Worm (Caenorhabditis elegans) whole organism, L1 larva: ENCODE measurements around the gene szy-20.

Source experiments
- C04F5.9 ChIP-seq: sonication (generic microtip); optimal IDR thresholded peaks from 2 replicates; lab custom pipeline; 2016; ENCODE audit warnings: missing genetic modification characterization, missing compliant biosample characterization
- C34B4.2 ChIP-seq: sonication (generic microtip); optimal IDR thresholded peaks from 2 replicates; lab custom pipeline; 2017; ENCODE audit warnings: mild to moderate bottlenecking, missing genetic modification characterization, missing compliant biosample characterization
- Y116A8C.19 ChIP-seq: sonication (generic microtip); optimal IDR thresholded peaks from 2 replicates; lab custom pipeline; 2016; ENCODE audit warnings: missing compliant biosample characterization, missing genetic modification characterization, borderline replicate concordance
- alr-1 ChIP-seq: fragments of 200-800 bp; sonication (Bioruptor generic); optimal IDR thresholded peaks from 2 replicates; lab custom pipeline; 2018; ENCODE audit warnings: borderline replicate concordance, mild to moderate bottlenecking, missing genetic modification characterization, missing compliant biosample characterization
- aly-2 ChIP-seq: fragments of 150-350 bp; optimal IDR thresholded peaks from 2 replicates; lab custom pipeline; 2014; ENCODE audit warnings: missing biosample characterization, missing genetic modification characterization
- blmp-1 ChIP-seq: fragments of 150-350 bp; optimal IDR thresholded peaks from 2 replicates; lab custom pipeline; 2014; ENCODE audit warnings: missing biosample characterization, missing genetic modification characterization
- ceh-8 ChIP-seq: fragments of 200-800 bp; sonication (Bioruptor generic); optimal IDR thresholded peaks from 2 replicates; lab custom pipeline; 2018; ENCODE audit warnings: mild to moderate bottlenecking, missing genetic modification characterization, moderate library complexity, missing compliant biosample characterization
- ceh-82 ChIP-seq, 3 experiments: fragments of 150-350 bp in 1 of 3; sonication (generic microtip) in 2 of 3; optimal IDR thresholded peaks; 2 replicates each; lab custom pipeline; 2014 to 2017; ENCODE audit warnings: missing biosample characterization in 3 of 3, missing genetic modification characterization in 3 of 3
- ces-1 ChIP-seq: fragments of 150-350 bp; optimal IDR thresholded peaks from 2 replicates; lab custom pipeline; 2014; ENCODE audit warnings: missing biosample characterization, missing genetic modification reagents, missing genetic modification characterization
- dpl-1 ChIP-seq, 3 experiments: fragments of 150-350 bp in 2 of 3; sonication (generic microtip) in 1 of 3; optimal IDR thresholded peaks; 2 replicates each; lab custom pipeline; 2014 to 2017; ENCODE audit warnings: missing biosample characterization in 3 of 3, missing genetic modification characterization in 3 of 3, missing genetic modification reagents in 3 of 3
- dsc-1 ChIP-seq: sonication (generic microtip); optimal IDR thresholded peaks from 2 replicates; lab custom pipeline; 2016; ENCODE audit warnings: mild to moderate bottlenecking, missing genetic modification characterization, missing compliant biosample characterization
- efl-1 ChIP-seq, 4 experiments: fragments of 150-350 bp; optimal IDR thresholded peaks in 3 of 4; peaks in 1 of 4; 1 replicate in 1 of 4; 2 replicates in 3 of 4; lab custom pipeline; 2014; ENCODE audit warnings: missing biosample characterization in 2 of 4, missing genetic modification characterization in 2 of 4, missing genetic modification reagents in 2 of 4
- efl-3 ChIP-seq: fragments of 200-800 bp; sonication (Bioruptor generic); optimal IDR thresholded peaks from 2 replicates; lab custom pipeline; 2018; ENCODE audit warnings: mild to moderate bottlenecking, missing genetic modification characterization, missing compliant biosample characterization
- egl-13 ChIP-seq: sonication (generic microtip); optimal IDR thresholded peaks from 2 replicates; lab custom pipeline; 2016; ENCODE audit warnings: missing genotype, missing genetic modification reagents, missing genetic modification characterization, missing compliant biosample characterization
- egl-27 ChIP-seq, 2 experiments: fragments of 150-350 bp in 1 of 2; sonication (generic microtip); optimal IDR thresholded peaks; 3 replicates each; lab custom pipeline; 2017 to 2018; ENCODE audit warnings: missing biosample characterization in 2 of 2, missing genetic modification characterization in 2 of 2, missing genetic modification reagents in 2 of 2
- elt-2 ChIP-seq: sonication (generic microtip); optimal IDR thresholded peaks from 2 replicates; lab custom pipeline; 2016; ENCODE audit warnings: missing genetic modification characterization, mild to moderate bottlenecking, inconsistent platforms, missing compliant biosample characterization, missing genetic modification reagents
- fkh-10 ChIP-seq: sonication (generic microtip); optimal IDR thresholded peaks from 2 replicates; lab custom pipeline; 2017; ENCODE audit warnings: missing biosample characterization, missing genetic modification reagents, missing genetic modification characterization
- fkh-4 ChIP-seq: sonication (generic microtip); optimal IDR thresholded peaks from 2 replicates; lab custom pipeline; 2016; ENCODE audit warnings: missing compliant biosample characterization, missing genetic modification characterization, borderline replicate concordance
- fkh-8 ChIP-seq: sonication (generic microtip); optimal IDR thresholded peaks from 2 replicates; lab custom pipeline; 2016; ENCODE audit warnings: mild to moderate bottlenecking, missing genetic modification characterization, missing compliant biosample characterization
- hlh-17 ChIP-seq: fragments of 200-800 bp; sonication (Bioruptor generic); optimal IDR thresholded peaks from 2 replicates; lab custom pipeline; 2018; ENCODE audit warnings: missing genetic modification characterization, mild to moderate bottlenecking, missing compliant biosample characterization, moderate library complexity, borderline replicate concordance
- hpl-2 ChIP-seq: fragments of 150-350 bp; optimal IDR thresholded peaks from 2 replicates; lab custom pipeline; 2014; ENCODE audit warnings: missing biosample characterization, missing genetic modification reagents, missing genetic modification characterization
- irx-1 ChIP-seq: sonication (generic microtip); optimal IDR thresholded peaks from 2 replicates; lab custom pipeline; 2016; ENCODE audit warnings: missing genetic modification characterization, missing compliant biosample characterization
- isw-1 ChIP-seq: fragments of 200-800 bp; sonication (Bioruptor generic); IDR thresholded peaks from 2 replicates; pipeline ENCODE4 v1.3.6; 2022; ENCODE audit warnings: missing genetic modification characterization, missing compliant biosample characterization
- jun-1 ChIP-seq: fragments of 150-350 bp; optimal IDR thresholded peaks from 2 replicates; lab custom pipeline; 2014; ENCODE audit warnings: missing biosample characterization, missing genetic modification reagents, missing genetic modification characterization
- lin-15B ChIP-seq: fragments of 150-350 bp; sonication (generic microtip); optimal IDR thresholded peaks from 3 replicates; lab custom pipeline; 2014; ENCODE audit warnings: missing biosample characterization, missing genetic modification characterization
- mep-1 ChIP-seq: fragments of 150-350 bp; optimal IDR thresholded peaks from 2 replicates; lab custom pipeline; 2014; ENCODE audit warnings: missing biosample characterization, missing genetic modification characterization
- nhr-11 ChIP-seq: fragments of 150-350 bp; optimal IDR thresholded peaks from 2 replicates; lab custom pipeline; 2014; ENCODE audit warnings: missing biosample characterization, missing genetic modification characterization
- nhr-12 ChIP-seq: sonication (generic microtip); optimal IDR thresholded peaks from 2 replicates; lab custom pipeline; 2017; ENCODE audit warnings: missing biosample characterization, missing genetic modification characterization
- nhr-19 ChIP-seq: fragments of 200-800 bp; sonication (Bioruptor generic); conservative IDR thresholded peaks from 2 replicates; pipeline ENCODE4 v1.3.6; 2022; ENCODE audit warnings: missing genetic modification characterization, missing compliant biosample characterization
- nhr-20 ChIP-seq: sonication (generic microtip); optimal IDR thresholded peaks from 2 replicates; lab custom pipeline; 2016; ENCODE audit warnings: mild to moderate bottlenecking, missing genetic modification characterization, missing compliant biosample characterization
- nhr-237 ChIP-seq: fragments of 150-350 bp; optimal IDR thresholded peaks from 2 replicates; lab custom pipeline; 2014; ENCODE audit warnings: missing biosample characterization, missing genetic modification characterization
- nhr-47 ChIP-seq: sonication (generic microtip); optimal IDR thresholded peaks from 2 replicates; lab custom pipeline; 2016; ENCODE audit warnings: mild to moderate bottlenecking, missing genetic modification characterization, moderate library complexity, missing compliant biosample characterization
- nhr-71 ChIP-seq: sonication (generic microtip); optimal IDR thresholded peaks from 2 replicates; lab custom pipeline; 2016; ENCODE audit warnings: mild to moderate bottlenecking, missing genetic modification characterization, moderate library complexity, missing compliant biosample characterization
- nhr-76 ChIP-seq: sonication (generic microtip); optimal IDR thresholded peaks from 2 replicates; lab custom pipeline; 2017; ENCODE audit warnings: missing biosample characterization, missing genetic modification characterization
- nhr-84 ChIP-seq: sonication (generic microtip); optimal IDR thresholded peaks from 2 replicates; lab custom pipeline; 2017; ENCODE audit warnings: missing biosample characterization, missing genetic modification characterization
- nhr-85 ChIP-seq: sonication (generic microtip); peaks from one replicate; lab custom pipeline; 2016; ENCODE audit warnings: missing genetic modification characterization, inconsistent platforms, missing compliant biosample characterization
- nhr-90 ChIP-seq: sonication (generic microtip); optimal IDR thresholded peaks from 2 replicates; lab custom pipeline; 2016; ENCODE audit warnings: mild to moderate bottlenecking, missing genetic modification characterization, missing compliant biosample characterization; ENCODE audit not compliant: poor library complexity
- snu-23 ChIP-seq: sonication (generic microtip); optimal IDR thresholded peaks from 2 replicates; lab custom pipeline; 2016; ENCODE audit warnings: missing genetic modification characterization, missing compliant biosample characterization
- sox-4 ChIP-seq: sonication (generic microtip); optimal IDR thresholded peaks from 2 replicates; lab custom pipeline; 2016; ENCODE audit warnings: missing genetic modification characterization, missing compliant biosample characterization
- sptf-1 ChIP-seq: fragments of 150-350 bp; optimal IDR thresholded peaks from 2 replicates; lab custom pipeline; 2014; ENCODE audit warnings: missing biosample characterization, missing genetic modification characterization
- swsn-7 ChIP-seq: sonication (generic microtip); optimal IDR thresholded peaks from 2 replicates; lab custom pipeline; 2016; ENCODE audit warnings: missing genetic modification characterization, missing compliant biosample characterization
- tbx-2 ChIP-seq: sonication (generic microtip); optimal IDR thresholded peaks from 2 replicates; lab custom pipeline; 2016; ENCODE audit warnings: missing genetic modification characterization, missing compliant biosample characterization
- unc-98 ChIP-seq: fragments of 200-800 bp; sonication (Bioruptor generic); IDR thresholded peaks from 2 replicates; pipeline ENCODE4 v1.3.6; 2022; ENCODE audit warnings: missing genetic modification characterization, missing compliant biosample characterization
- vab-15 ChIP-seq: sonication (generic microtip); optimal IDR thresholded peaks from 2 replicates; lab custom pipeline; 2017; ENCODE audit warnings: missing genotype, mild to moderate bottlenecking, missing genetic modification characterization, missing compliant biosample characterization
- zip-4 ChIP-seq: fragments of 200-800 bp; sonication (Bioruptor generic); optimal IDR thresholded peaks from 2 replicates; lab custom pipeline; 2018; ENCODE audit warnings: mild to moderate bottlenecking, missing genetic modification characterization, moderate library complexity, missing compliant biosample characterization
- ztf-11 ChIP-seq, 2 experiments: sonication (generic microtip); optimal IDR thresholded peaks; 2 replicates each; lab custom pipeline; 2016 to 2017; ENCODE audit warnings: missing genetic modification characterization in 2 of 2, missing biosample characterization in 1 of 2, missing compliant biosample characterization in 1 of 2

Gene szy-20

DNA sequence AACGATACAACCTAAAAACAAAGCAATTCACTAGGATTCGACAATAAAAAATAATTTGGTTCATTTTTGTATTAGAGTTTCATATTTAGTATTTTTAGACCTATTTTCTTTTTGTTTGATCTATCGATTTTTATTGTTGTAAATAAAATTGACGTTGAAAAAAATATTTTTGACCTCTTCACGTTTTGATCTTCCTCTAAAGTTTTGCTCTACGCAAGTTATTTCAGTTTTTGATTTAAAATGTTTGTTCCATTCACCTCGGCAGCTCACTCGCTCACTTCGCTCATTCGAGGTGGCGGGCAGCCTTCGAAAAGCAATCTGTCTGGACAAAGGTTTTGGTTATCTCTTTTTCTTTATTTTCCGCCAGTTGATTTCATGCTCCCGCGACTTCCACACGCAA is 38.4 kb downstream of the szy-20 start, which contains the start of gene enol-1:
Gene enol-1 (plus strand): TSS at position 235 of the 400 bp plus-strand sequence.
- TF ChIP-seq snu-23 (GFP tag; lab: Kevin White, UChicago) (no peak), unc-98 (GFP tag; lab: Robert Waterston, UW) (no peak)

DNA sequence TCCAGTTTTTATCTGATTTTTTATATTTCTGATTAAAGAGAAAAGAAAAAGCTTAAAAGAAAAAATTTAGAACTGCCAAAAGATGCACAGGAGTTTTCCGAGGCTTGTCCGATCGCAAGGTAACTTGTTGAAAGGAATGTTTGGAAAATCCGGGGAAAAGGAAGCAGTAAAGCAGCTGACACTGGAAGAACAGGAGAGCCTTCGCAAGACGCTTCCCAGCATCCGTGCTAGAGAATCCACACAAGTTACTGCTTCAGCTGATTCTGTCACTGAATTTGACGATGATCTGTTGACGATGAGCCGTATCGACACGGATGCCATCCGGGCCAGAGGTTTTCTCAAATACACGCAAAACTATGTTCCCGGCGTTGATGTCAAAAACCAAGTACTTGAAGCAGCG is 39.4 kb downstream of the szy-20 start, which contains the start of gene mrpl-50:
Gene mrpl-50 (plus strand): TSS at position 71 of the 400 bp plus-strand sequence.
- TF ChIP-seq tbx-2 (tag; lab: Kevin White, UChicago) (no peak), dpl-1 (GFP tag; optimal IDR thresholded peaks at IDR 0.05; lab: Kevin White, UChicago) (no peak), fkh-4 (tag; lab: Kevin White, UChicago) (no peak), aly-2 (tag; lab: Kevin White, UChicago) (no peak), nhr-90 (tag; lab: Kevin White, UChicago) (no peak), dsc-1 (peak; percentile 6), efl-1 (optimal IDR thresholded peaks at IDR 0.05; lab: Kevin White, UChicago) (no peak), efl-1 (GFP tag; optimal IDR thresholded peaks at IDR 0.05 in 1 of 2; lab: Kevin White, UChicago) (peak in 1 of 2 experiments; percentile 78)

DNA sequence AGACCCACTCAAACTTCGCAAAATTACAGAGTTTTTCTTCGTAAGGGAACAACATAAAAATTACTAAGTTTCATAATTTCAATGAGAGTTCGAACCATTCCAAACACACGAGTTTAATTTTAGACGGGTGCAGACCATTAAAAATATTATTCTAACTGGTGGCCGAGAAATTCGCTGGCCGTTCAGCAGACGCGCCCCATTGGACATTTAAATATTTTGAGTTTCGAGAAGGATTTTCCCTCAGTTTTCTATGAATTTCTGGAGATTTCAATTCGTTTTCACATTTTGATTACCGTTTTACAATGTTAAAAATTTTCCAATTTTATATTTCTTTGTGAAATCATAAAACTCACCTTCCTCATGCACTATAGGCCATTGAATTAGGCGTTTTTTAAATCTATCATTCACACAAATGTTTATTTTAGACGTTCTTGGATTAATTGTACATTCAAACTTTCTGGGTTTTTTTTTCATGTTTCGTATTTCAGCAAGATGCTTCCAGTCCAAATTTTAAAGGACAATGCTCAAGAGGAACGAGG is 41.8 kb downstream of the szy-20 start, which contains the start of gene cct-2:
Gene cct-2 (plus strand): TSS at position 489 of the 539 bp plus-strand sequence.
- peak; percentile 28 for TF ChIP-seq nhr-90 (tag; lab: Kevin White, UChicago)
- no peak for TF ChIP-seq nhr-76 (tag; lab: Kevin White, UChicago)
- peak; percentile 50 for TF ChIP-seq lin-15B
- TF ChIP-seq zip-4 (GFP tag; lab: Kevin White, UChicago), result no peak
- peak; percentile 38 for TF ChIP-seq nhr-47 (tag; lab: Kevin White, UChicago)
- no peak for TF ChIP-seq fkh-10 (GFP tag; lab: Kevin White, UChicago)
- TF ChIP-seq efl-1 (optimal IDR thresholded peaks at IDR 0.05; lab: Kevin White, UChicago), result peak; percentile 30 to 51
- peak; percentile 54 to 96 for TF ChIP-seq efl-1 (GFP tag; optimal IDR thresholded peaks at IDR 0.05 in 1 of 2; lab: Kevin White, UChicago)
- no peak for TF ChIP-seq unc-98 (GFP tag; lab: Robert Waterston, UW)
- no peak for TF ChIP-seq ces-1 (GFP tag; lab: Kevin White, UChicago)
- no peak for TF ChIP-seq nhr-237 (tag; lab: Kevin White, UChicago)
- TF ChIP-seq C34B4.2 (tag; lab: Kevin White, UChicago), result no peak
- peak; percentile 59 for TF ChIP-seq nhr-71 (tag; lab: Kevin White, UChicago)
- TF ChIP-seq ceh-8 (GFP tag; lab: Kevin White, UChicago), result no peak
- TF ChIP-seq egl-27 (tag; optimal IDR thresholded peaks at IDR 0.05; lab: Kevin White, UChicago), result no peak
- TF ChIP-seq nhr-19 (GFP tag; lab: Robert Waterston, UW), result no peak
- TF ChIP-seq nhr-84 (tag; lab: Kevin White, UChicago), result no peak
- TF ChIP-seq blmp-1, result peak; percentile 63
- TF ChIP-seq Y116A8C.19, result no peak
- TF ChIP-seq C04F5.9 (tag; lab: Kevin White, UChicago), result no peak
- TF ChIP-seq nhr-20 (tag; lab: Kevin White, UChicago), result peak; percentile 56
- TF ChIP-seq tbx-2 (tag; lab: Kevin White, UChicago), result peak; percentile 39
- no peak for TF ChIP-seq irx-1 (tag; lab: Kevin White, UChicago)
- TF ChIP-seq nhr-12 (tag; lab: Kevin White, UChicago), result no peak
- peak; percentile 66 for TF ChIP-seq nhr-85
- TF ChIP-seq alr-1 (tag; lab: Kevin White, UChicago), result no peak
- no peak for TF ChIP-seq hpl-2 (GFP tag; lab: Kevin White, UChicago)
- TF ChIP-seq mep-1 (tag; lab: Kevin White, UChicago), result peak; percentile 67
- TF ChIP-seq nhr-11 (tag; lab: Kevin White, UChicago), result no peak
- no peak for TF ChIP-seq elt-2 (tag; lab: Kevin White, UChicago)
- TF ChIP-seq ceh-82 (tag; optimal IDR thresholded peaks at IDR 0.05; lab: Kevin White, UChicago), result peak in 1 of 3 experiments; percentile 23
- no peak for TF ChIP-seq isw-1 (GFP tag; lab: Robert Waterston, UW)
- no peak for TF ChIP-seq egl-13 (tag; lab: Kevin White, UChicago)
- TF ChIP-seq ztf-11 (tag; optimal IDR thresholded peaks at IDR 0.05; lab: Kevin White, UChicago), result no peak
- TF ChIP-seq jun-1 (tag; lab: Kevin White, UChicago), result no peak
- TF ChIP-seq sox-4 (tag; lab: Kevin White, UChicago), result no peak
- TF ChIP-seq fkh-8 (tag; lab: Kevin White, UChicago), result no peak
- TF ChIP-seq efl-3 (GFP tag; lab: Kevin White, UChicago), result no peak
- TF ChIP-seq hlh-17 (GFP tag; lab: Kevin White, UChicago), result no peak
- no peak for TF ChIP-seq sptf-1 (tag; lab: Kevin White, UChicago)
- TF ChIP-seq swsn-7, result peak; percentile 31
- TF ChIP-seq vab-15 (tag; lab: Kevin White, UChicago), result no peak
